Worm (Caenorhabditis elegans) whole organism, young adult: Measurements from ENCODE around the gene cpt-5.

Experiments
- Y53F4B.3 ChIP-seq: fragments of 200-800 bp; sonication (Bioruptor generic); IDR thresholded peaks from 2 replicates; pipeline ENCODE4 v1.3.6; 2022; ENCODE audit warnings: missing genetic modification reagents, missing genetic modification characterization, missing compliant biosample characterization
- ama-1 ChIP-seq, 3 experiments: fragments of 150-350 bp in 1 of 3; sonication (generic microtip) in 2 of 3; optimal IDR thresholded peaks; 2 replicates each; lab custom pipeline; 2014 to 2018; ENCODE audit warnings: missing biosample characterization in 2 of 3, missing genetic modification characterization in 2 of 3, missing genetic modification reagents in 2 of 3
- madf-10 ChIP-seq: sonication (generic microtip); optimal IDR thresholded peaks from 2 replicates; lab custom pipeline; 2016; ENCODE audit warnings: mild to moderate bottlenecking, missing genetic modification characterization, missing compliant biosample characterization
- madf-6 ChIP-seq: fragments of 200-800 bp; sonication (Bioruptor generic); IDR thresholded peaks from 2 replicates; pipeline ENCODE4 v1.3.6; 2022; ENCODE audit warnings: missing genetic modification reagents, missing genetic modification characterization, missing compliant biosample characterization
- mcd-1 ChIP-seq: fragments of 200-800 bp; sonication (Bioruptor generic); IDR thresholded peaks from 2 replicates; pipeline ENCODE4 v1.3.6; 2022; ENCODE audit warnings: missing genetic modification reagents, missing genetic modification characterization, missing compliant biosample characterization
- tbp1 ChIP-seq: fragments of 200-800 bp; sonication (Bioruptor generic); optimal IDR thresholded peaks from 2 replicates; lab custom pipeline; 2018; ENCODE audit warnings: mild to moderate bottlenecking, missing genetic modification characterization, missing compliant biosample characterization
- unc-130 ChIP-seq: sonication (generic microtip); optimal IDR thresholded peaks from 2 replicates; lab custom pipeline; 2016; ENCODE audit warnings: missing genetic modification reagents, missing genetic modification characterization, missing compliant biosample characterization
- xnd-1 ChIP-seq: sonication (generic microtip); optimal IDR thresholded peaks from 2 replicates; lab custom pipeline; 2016; ENCODE audit warnings: missing genotype, missing genetic modification reagents, missing genetic modification characterization, missing compliant biosample characterization

DNA sequence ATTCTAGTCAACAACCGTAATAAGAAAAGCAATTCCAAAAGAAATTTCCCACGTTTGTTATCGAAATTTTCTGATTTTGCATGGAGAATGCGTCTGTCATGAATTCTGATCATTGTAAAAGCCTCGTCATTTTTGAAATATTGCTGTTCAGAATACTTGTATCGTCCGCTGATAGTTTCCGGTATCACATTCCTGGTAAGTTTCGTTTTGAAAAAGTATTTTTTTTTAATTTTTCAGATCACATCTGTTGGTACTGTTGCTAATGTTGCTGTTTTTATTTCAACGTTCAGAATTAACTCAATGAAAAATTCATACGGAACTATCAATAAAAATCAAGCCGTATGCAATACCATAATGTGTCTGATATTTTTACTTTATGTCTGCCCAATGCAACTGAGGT is 32.1 kb upstream of the cpt-5 start, which contains the start of gene srx-17:
- TF ChIP-seq ama-1 (optimal IDR thresholded peaks at IDR 0.05; lab: Kevin White, UChicago) (no peak), ama-1 (GFP tag; optimal IDR thresholded peaks at IDR 0.05; lab: Kevin White, UChicago) (no peak), tbp1 (GFP tag; lab: Kevin White, UChicago) (no peak), unc-130 (GFP tag; lab: Kevin White, UChicago) (no peak), madf-10 (tag; lab: Kevin White, UChicago) (no peak), Y53F4B.3 (GFP tag; lab: Robert Waterston, UW) (no peak), madf-6 (GFP tag; lab: Robert Waterston, UW) (no peak), xnd-1 (tag; lab: Kevin White, UChicago) (no peak), mcd-1 (no peak)
